Fruit fly (Drosophila melanogaster) whole organism, embryonic: ENCODE results near the gene dome.
A peak's percentile ranks its signal among the peaks of the same experiment; 100 is the strongest.

ENCODE experiments used
- Antp ChIP-seq: fragments of 200-800 bp; sonication (Bioruptor generic); optimal IDR thresholded peaks from 3 replicates; lab custom pipeline; 2016; ENCODE audit warnings: missing biosample characterization, missing genetic modification characterization
- BEAF-32 ChIP-seq: fragments of 200-800 bp; sonication (Bioruptor generic); optimal IDR thresholded peaks from 3 replicates; lab custom pipeline; 2017; ENCODE audit warnings: missing biosample characterization, missing genetic modification characterization, mild to moderate bottlenecking, moderate library complexity, missing genetic modification reagents
- Blimp-1 ChIP-seq: fragments of 200-800 bp; sonication (Bioruptor generic); optimal IDR thresholded peaks from 3 replicates; lab custom pipeline; 2018; ENCODE audit warnings: missing biosample characterization, missing genetic modification characterization, mild to moderate bottlenecking, moderate library complexity, missing genetic modification reagents
- BtbVII ChIP-seq: fragments of 200-800 bp; sonication (Bioruptor generic); optimal IDR thresholded peaks from 3 replicates; lab custom pipeline; 2017; ENCODE audit warnings: missing biosample characterization, mild to moderate bottlenecking, missing genetic modification characterization
- CG10543 ChIP-seq: fragments of 200-800 bp; sonication (Bioruptor generic); optimal IDR thresholded peaks from 3 replicates; lab custom pipeline; 2017; ENCODE audit warnings: missing biosample characterization, mild to moderate bottlenecking, missing genetic modification characterization, moderate library complexity
- CG10654 ChIP-seq: fragments of 200-800 bp; sonication (Bioruptor generic); optimal IDR thresholded peaks from 2 replicates; lab custom pipeline; 2016; ENCODE audit warnings: missing biosample characterization, missing genetic modification characterization
- CG11504 ChIP-seq: fragments of 200-800 bp; sonication (Bioruptor generic); optimal IDR thresholded peaks from 3 replicates; lab custom pipeline; 2019; ENCODE audit warnings: missing biosample characterization, mild to moderate bottlenecking, missing genetic modification characterization, moderate library complexity
- CG12299 ChIP-seq: fragments of 200-800 bp; sonication (Bioruptor generic); optimal IDR thresholded peaks from 2 replicates; lab custom pipeline; 2018; ENCODE audit warnings: missing biosample characterization, mild to moderate bottlenecking, missing genetic modification characterization
- CG1647 ChIP-seq: fragments of 200-800 bp; sonication (Bioruptor generic); optimal IDR thresholded peaks from 3 replicates; lab custom pipeline; 2016; ENCODE audit warnings: missing biosample characterization, missing genetic modification characterization
- CG17186 ChIP-seq: fragments of 200-800 bp; sonication (Bioruptor generic); optimal IDR thresholded peaks from 3 replicates; lab custom pipeline; 2017; ENCODE audit warnings: missing biosample characterization, missing genetic modification reagents, missing genetic modification characterization
- CG17912 ChIP-seq: fragments of 200-800 bp; sonication (Bioruptor generic); optimal IDR thresholded peaks from 2 replicates; lab custom pipeline; 2018; ENCODE audit warnings: missing biosample characterization, mild to moderate bottlenecking, missing genetic modification characterization
- CG2712 ChIP-seq: fragments of 200-800 bp; optimal IDR thresholded peaks from 3 replicates; lab custom pipeline; 2019; ENCODE audit warnings: missing biosample characterization, mild to moderate bottlenecking, missing genetic modification characterization, moderate library complexity
- CG31388 ChIP-seq: fragments of 200-800 bp; sonication (Bioruptor generic); optimal IDR thresholded peaks from 2 replicates; lab custom pipeline; 2016; ENCODE audit warnings: missing biosample characterization, missing genetic modification characterization
- CG32772 ChIP-seq: fragments of 200-800 bp; sonication (Bioruptor generic); IDR thresholded peaks from 2 replicates; pipeline ENCODE4 v1.3.6; 2022; ENCODE audit warnings: missing biosample characterization, missing genetic modification characterization
- CG3726 ChIP-seq: fragments of 200-800 bp; sonication (Bioruptor generic); IDR thresholded peaks from 3 replicates; pipeline ENCODE4, ENCODE4 v1.3.6; 2022; ENCODE audit warnings: missing biosample characterization, missing genetic modification characterization
- CG4820 ChIP-seq: fragments of 200-800 bp; sonication (Bioruptor generic); optimal IDR thresholded peaks from 3 replicates; lab custom pipeline; 2016; ENCODE audit warnings: missing biosample characterization, missing genetic modification characterization
- CG5180 ChIP-seq: fragments of 200-800 bp; sonication (Bioruptor generic); optimal IDR thresholded peaks from 3 replicates; lab custom pipeline; 2017; ENCODE audit warnings: missing biosample characterization, missing genetic modification characterization, mild to moderate bottlenecking, moderate library complexity, missing genetic modification reagents
- CG5245 ChIP-seq: fragments of 200-800 bp; sonication (Bioruptor generic); optimal IDR thresholded peaks from 3 replicates; lab custom pipeline; 2016; ENCODE audit warnings: missing biosample characterization, missing genetic modification characterization
- CG7987 ChIP-seq: fragments of 200-800 bp; sonication (Bioruptor generic); optimal IDR thresholded peaks from 2 replicates; lab custom pipeline; 2018; ENCODE audit warnings: missing biosample characterization, mild to moderate bottlenecking, missing genetic modification characterization, moderate library complexity
- CG8359 ChIP-seq: fragments of 200-800 bp; sonication (Bioruptor generic); optimal IDR thresholded peaks from 2 replicates; lab custom pipeline; 2017; ENCODE audit warnings: missing biosample characterization, mild to moderate bottlenecking, missing genetic modification characterization, borderline replicate concordance
- Dfd ChIP-seq, 2 experiments: fragments of >200 bp; optimal IDR thresholded peaks; 2 replicates each; lab custom pipeline; 2017; ENCODE audit warnings: missing biosample characterization in 2 of 2, missing genetic modification characterization in 2 of 2
- Drgx ChIP-seq: fragments of 200-800 bp; sonication (Bioruptor generic); IDR thresholded peaks from 2 replicates; pipeline ENCODE4 v1.3.6; 2022; ENCODE audit warnings: missing biosample characterization, missing genetic modification characterization
- E2f2 ChIP-seq: fragments of 200-800 bp; sonication (Bioruptor generic); IDR thresholded peaks from 2 replicates; pipeline ENCODE4 v1.3.6; 2022; ENCODE audit warnings: missing biosample characterization, missing genetic modification characterization
- Fer1 ChIP-seq: fragments of 200-800 bp; sonication (Bioruptor generic); optimal IDR thresholded peaks from 2 replicates; lab custom pipeline; 2017; ENCODE audit warnings: missing biosample characterization, mild to moderate bottlenecking, missing genetic modification characterization
- H2.0 ChIP-seq: fragments of 200-800 bp; sonication (Bioruptor generic); IDR thresholded peaks from 2 replicates; pipeline ENCODE4 v1.3.6; 2022; ENCODE audit warnings: missing biosample characterization, missing genetic modification characterization
- HmgZ ChIP-seq: fragments of 200-800 bp; sonication (Bioruptor generic); optimal IDR thresholded peaks from 2 replicates; lab custom pipeline; 2018; ENCODE audit warnings: missing biosample characterization, mild to moderate bottlenecking, missing genetic modification characterization
- PHDP ChIP-seq: fragments of 200-800 bp; sonication (Bioruptor generic); optimal IDR thresholded peaks from 3 replicates; lab custom pipeline; 2018; ENCODE audit warnings: missing biosample characterization, mild to moderate bottlenecking, missing genetic modification characterization, moderate library complexity
- Pdp1 ChIP-seq, 2 experiments: fragments of 200-800 bp; sonication (Bioruptor generic); optimal IDR thresholded peaks; 3 replicates each; lab custom pipeline; 2016; ENCODE audit warnings: missing biosample characterization in 2 of 2, missing genetic modification characterization in 2 of 2, mild to moderate bottlenecking in 1 of 2, moderate library complexity in 1 of 2
- Ptx1 ChIP-seq: fragments of 200-800 bp; sonication (Bioruptor generic); IDR thresholded peaks from 2 replicates; pipeline ENCODE4 v1.3.6; 2022; ENCODE audit warnings: missing biosample characterization, missing genetic modification characterization
- Ravus ChIP-seq: fragments of 200-800 bp; sonication (Bioruptor generic); IDR thresholded peaks from 2 replicates; pipeline ENCODE4 v1.3.6; 2022; ENCODE audit warnings: missing biosample characterization, missing genetic modification characterization
- Ssrp ChIP-seq: fragments of 200-800 bp; sonication (Bioruptor generic); optimal IDR thresholded peaks from 2 replicates; lab custom pipeline; 2018; ENCODE audit warnings: missing biosample characterization, mild to moderate bottlenecking, missing genetic modification characterization, moderate library complexity
- aop ChIP-seq: fragments of 200-800 bp; sonication (Bioruptor generic); IDR thresholded peaks from 2 replicates; pipeline ENCODE4 v1.3.6; 2022; ENCODE audit warnings: missing biosample characterization, missing genetic modification characterization
- az2 ChIP-seq: fragments of 200-800 bp; sonication (Bioruptor generic); optimal IDR thresholded peaks from 3 replicates; lab custom pipeline; 2016; ENCODE audit warnings: missing biosample characterization, missing genetic modification characterization
- bcd ChIP-seq: fragments of 200-800 bp; sonication (Bioruptor generic); optimal IDR thresholded peaks from 2 replicates; lab custom pipeline; 2017; ENCODE audit warnings: missing biosample characterization, mild to moderate bottlenecking, missing genetic modification characterization
- chinmo ChIP-seq: fragments of 200-800 bp; sonication (Bioruptor generic); IDR thresholded peaks from 4 replicates; pipeline ENCODE4 v1.3.6; 2022; ENCODE audit warnings: missing biosample characterization, missing genetic modification characterization; ENCODE audit not compliant: partially characterized antibody
- dati ChIP-seq: fragments of 200-800 bp; sonication (Bioruptor generic); IDR thresholded peaks from 2 replicates; pipeline ENCODE4 v1.3.6; 2022; ENCODE audit warnings: missing biosample characterization, missing genetic modification characterization
- dysf ChIP-seq: fragments of 200-800 bp; sonication (Bioruptor generic); IDR thresholded peaks from 3 replicates; pipeline ENCODE4 v1.3.6; 2022; ENCODE audit warnings: missing biosample characterization, missing genetic modification characterization
- klu ChIP-seq: fragments of 200-800 bp; sonication (Bioruptor generic); IDR thresholded peaks from 2 replicates; pipeline ENCODE4 v1.3.6; 2022; ENCODE audit warnings: missing biosample characterization, missing genetic modification characterization
- kni ChIP-seq: fragments of 200-800 bp; sonication (Bioruptor generic); optimal IDR thresholded peaks from 3 replicates; lab custom pipeline; 2017; ENCODE audit warnings: mild to moderate bottlenecking, missing biosample characterization, missing genetic modification reagents, missing genetic modification characterization
- knrl ChIP-seq: fragments of 200-800 bp; sonication (Bioruptor generic); IDR thresholded peaks from 3 replicates; pipeline ENCODE4 v1.3.6; 2022; ENCODE audit warnings: missing biosample characterization, missing genetic modification characterization; ENCODE audit not compliant: partially characterized antibody
- lmd ChIP-seq: fragments of 200-800 bp; sonication (Bioruptor generic); IDR thresholded peaks from 2 replicates; pipeline ENCODE4 v1.3.6; 2022; ENCODE audit warnings: missing biosample characterization, missing genetic modification characterization
- lov ChIP-seq, 2 experiments: fragments of 200-800 bp in 1 of 2; fragments of >200 bp in 1 of 2; sonication (Bioruptor generic) in 1 of 2; IDR thresholded peaks in 1 of 2; optimal IDR thresholded peaks in 1 of 2; 2 replicates in 1 of 2; 3 replicates in 1 of 2; pipeline versions ENCODE4 v1.3.6 to Lab custom; 2017 to 2022; ENCODE audit warnings: missing biosample characterization in 1 of 2, missing genetic modification characterization in 1 of 2
- maf-S ChIP-seq: fragments of 200-800 bp; sonication (Bioruptor generic); optimal IDR thresholded peaks from 2 replicates; lab custom pipeline; 2016; ENCODE audit warnings: missing biosample characterization, missing genetic modification characterization
- pb ChIP-seq: fragments of 200-800 bp; sonication (Bioruptor generic); optimal IDR thresholded peaks from 3 replicates; lab custom pipeline; 2016; ENCODE audit warnings: missing biosample characterization, missing genetic modification characterization
- salm ChIP-seq: fragments of 200-800 bp; sonication (Bioruptor generic); optimal IDR thresholded peaks from 2 replicates; lab custom pipeline; 2018; ENCODE audit warnings: missing biosample characterization, mild to moderate bottlenecking, missing genetic modification characterization
- sens ChIP-seq: fragments of 200-800 bp; sonication (Bioruptor generic); peaks from one replicate; lab custom pipeline; 2016; ENCODE audit warnings: missing biosample characterization, missing genetic modification characterization
- shn ChIP-seq: fragments of 200-800 bp; sonication (Bioruptor generic); optimal IDR thresholded peaks from 3 replicates; lab custom pipeline; 2016; ENCODE audit warnings: missing biosample characterization, missing genetic modification characterization
- sim ChIP-seq: fragments of 200-800 bp; sonication (Bioruptor generic); IDR thresholded peaks from 2 replicates; pipeline ENCODE4 v1.3.6; 2022; ENCODE audit warnings: missing biosample characterization, missing genetic modification characterization
- trh ChIP-seq: fragments of 200-800 bp; sonication (Bioruptor generic); optimal IDR thresholded peaks from 2 replicates; lab custom pipeline; 2016; ENCODE audit warnings: missing biosample characterization, missing genetic modification characterization
- ttk ChIP-seq: fragments of 200-800 bp; sonication (Bioruptor generic); IDR thresholded peaks from 2 replicates; pipeline ENCODE4 v2.1.2; 2022; ENCODE audit warnings: missing biosample characterization, missing genetic modification characterization
- wdn ChIP-seq: fragments of 200-800 bp; sonication (Bioruptor generic); IDR thresholded peaks from 2 replicates; pipeline ENCODE4 v1.3.6; 2022; ENCODE audit warnings: missing biosample characterization, missing genetic modification characterization

Gene dome

dm6 chrX:19668405-19668804 is 14.9 kb downstream of the dome start (continued):
- TF ChIP-seq E2f2 (GFP tag; lab: Robert Waterston, UW) (peak; percentile 80), az2 (GFP tag; lab: Kevin White, UChicago) (peak; percentile 98), CG32772 (GFP tag; lab: Robert Waterston, UW) (peak; percentile 91), CG4820 (GFP tag; lab: Kevin White, UChicago) (peak; percentile 95), sim (peak; percentile 73), trh (peak; percentile 93), knrl (GFP tag; lab: Robert Waterston, UW) (no peak), Antp (GFP tag; lab: Kevin White, UChicago) (peak; percentile 99), aop (peak; percentile 89), CG10654 (GFP tag; lab: Kevin White, UChicago) (peak; percentile 88), pb (GFP tag; lab: Kevin White, UChicago) (peak; percentile 96), CG5180 (GFP tag; lab: Kevin White, UChicago) (peak; percentile 74), dysf (GFP tag; lab: Robert Waterston, UW) (peak; percentile 95), CG7987 (GFP tag; lab: Kevin White, UChicago) (peak; percentile 86), CG11504 (tag; lab: Kevin White, UChicago) (peak; percentile 95), wdn (peak; percentile 95), sens (GFP tag; lab: Kevin White, UChicago) (peak; percentile 100), lov (optimal IDR thresholded peaks at IDR 0.05; lab: Kevin White, UChicago) (no peak), lov (GFP tag; IDR thresholded peaks at IDR 0.05; lab: Robert Waterston, UW) (peak; percentile 95), CG10543 (GFP tag; lab: Kevin White, UChicago) (peak; percentile 96), lmd (GFP tag; lab: Robert Waterston, UW) (peak; percentile 92), CG31388 (GFP tag; lab: Kevin White, UChicago) (peak; percentile 73), dati (peak; percentile 79), CG17912 (GFP tag; lab: Kevin White, UChicago) (peak; percentile 96), HmgZ (tag; lab: Kevin White, UChicago) (peak; percentile 98), CG2712 (tag; lab: Kevin White, UChicago) (peak; percentile 95), Drgx (GFP tag; lab: Robert Waterston, UW) (peak; percentile 96), CG1647 (GFP tag; lab: Kevin White, UChicago) (peak; percentile 94), BEAF-32 (GFP tag; lab: Kevin White, UChicago) (peak; percentile 18), CG5245 (GFP tag; lab: Kevin White, UChicago) (peak; percentile 96), kni (peak; percentile 91), CG12299 (tag; lab: Kevin White, UChicago) (peak; percentile 94), Blimp-1 (peak; percentile 85), Pdp1 (GFP tag; optimal IDR thresholded peaks at IDR 0.05; lab: Kevin White, UChicago) (peak; percentile 96 to 98), bcd (GFP tag; lab: Kevin White, UChicago) (peak; percentile 91), Fer1 (peak; percentile 91), Ptx1 (peak; percentile 90), Ssrp (peak; percentile 95), chinmo (no peak), CG8359 (GFP tag; lab: Kevin White, UChicago) (peak; percentile 81), BtbVII (peak; percentile 84), CG3726 (GFP tag; lab: Robert Waterston, UW) (peak; percentile 90), CG17186 (GFP tag; lab: Kevin White, UChicago) (peak; percentile 64), Ravus (GFP tag; lab: Robert Waterston, UW) (peak; percentile 77), maf-S (GFP tag; lab: Kevin White, UChicago) (peak; percentile 97), ttk (GFP tag; lab: Robert Waterston, UW) (peak; percentile 91), H2.0 (GFP tag; lab: Robert Waterston, UW) (peak; percentile 97), salm (peak; percentile 94), shn (GFP tag; lab: Kevin White, UChicago) (peak; percentile 98), PHDP (tag; lab: Kevin White, UChicago) (peak; percentile 95), Dfd (GFP tag; optimal IDR thresholded peaks at IDR 0.05; lab: Kevin White, UChicago) (no peak), klu (GFP tag; lab: Robert Waterston, UW) (peak; percentile 86)
